Worm (Caenorhabditis elegans) whole organism, early embryonic: ENCODE data around the gene srh-34.

Source experiments
- B0310.2 ChIP-seq: sonication (generic microtip); optimal IDR thresholded peaks from 2 replicates; lab custom pipeline; 2016; ENCODE audit warnings: mild to moderate bottlenecking, missing genetic modification characterization, missing compliant biosample characterization
- F13C5.2 ChIP-seq: sonication (generic microtip); optimal IDR thresholded peaks from 2 replicates; lab custom pipeline; 2017; ENCODE audit warnings: mild to moderate bottlenecking, missing genetic modification characterization, inconsistent platforms, missing compliant biosample characterization
- aly-1 ChIP-seq: sonication (generic microtip); optimal IDR thresholded peaks from 2 replicates; lab custom pipeline; 2016; ENCODE audit warnings: missing genetic modification characterization, missing compliant biosample characterization
- ama-1 ChIP-seq: fragments of 150-350 bp; optimal IDR thresholded peaks from 2 replicates; lab custom pipeline; 2014
- ceh-13 ChIP-seq: fragments of 200-800 bp; sonication (Bioruptor generic); optimal IDR thresholded peaks from 2 replicates; lab custom pipeline; 2018; ENCODE audit warnings: mild to moderate bottlenecking, missing genetic modification characterization, missing compliant biosample characterization
- ceh-36 ChIP-seq: sonication (generic microtip); optimal IDR thresholded peaks from 2 replicates; lab custom pipeline; 2016; ENCODE audit warnings: missing genetic modification characterization, inconsistent platforms, missing compliant biosample characterization
- ets-7 ChIP-seq: sonication (generic microtip); optimal IDR thresholded peaks from 2 replicates; lab custom pipeline; 2016; ENCODE audit warnings: missing genotype, missing genetic modification characterization, missing compliant biosample characterization
- flt-1 ChIP-seq: fragments of 200-800 bp; sonication (Bioruptor generic); IDR thresholded peaks from 2 replicates; pipeline ENCODE4 v1.3.6; 2022; ENCODE audit warnings: missing genetic modification characterization, missing compliant biosample characterization
- hmbx-1 ChIP-seq: sonication (generic microtip); optimal IDR thresholded peaks from 2 replicates; lab custom pipeline; 2016; ENCODE audit warnings: mild to moderate bottlenecking, missing genetic modification characterization, missing compliant biosample characterization
- hmg-4 ChIP-seq: fragments of 200-800 bp; sonication (Bioruptor generic); optimal IDR thresholded peaks from 2 replicates; lab custom pipeline; 2018; ENCODE audit warnings: mild to moderate bottlenecking, missing genetic modification characterization, missing compliant biosample characterization
- hnd-1 ChIP-seq: sonication (generic microtip); optimal IDR thresholded peaks from 2 replicates; lab custom pipeline; 2016; ENCODE audit warnings: missing genetic modification characterization, missing compliant biosample characterization
- pes-1 ChIP-seq: fragments of 200-800 bp; sonication (Bioruptor generic); IDR thresholded peaks from 2 replicates; pipeline ENCODE4 v1.3.6; 2022; ENCODE audit warnings: missing genetic modification reagents, missing genetic modification characterization, missing compliant biosample characterization
- scrt-1 ChIP-seq: fragments of 200-800 bp; sonication (Bioruptor generic); IDR thresholded peaks from 2 replicates; pipeline ENCODE4 v1.3.6; 2022; ENCODE audit warnings: missing genetic modification characterization, missing compliant biosample characterization
- sea-1 ChIP-seq: fragments of 200-800 bp; sonication (Bioruptor generic); conservative IDR thresholded peaks from 2 replicates; pipeline ENCODE4 v1.3.6; 2022; ENCODE audit warnings: missing genetic modification characterization, missing compliant biosample characterization
- tbx-11 ChIP-seq: fragments of 200-800 bp; sonication (Bioruptor generic); IDR thresholded peaks from 2 replicates; pipeline ENCODE4 v1.3.6; 2022; ENCODE audit warnings: missing genetic modification characterization, missing compliant biosample characterization
- tbx-37 ChIP-seq: fragments of 200-800 bp; sonication (Bioruptor generic); conservative IDR thresholded peaks from 2 replicates; pipeline ENCODE4 v1.3.6; 2022; ENCODE audit warnings: missing genetic modification reagents, missing genetic modification characterization, missing compliant biosample characterization
- tra-4 ChIP-seq: sonication (generic microtip); optimal IDR thresholded peaks from 2 replicates; lab custom pipeline; 2017; ENCODE audit warnings: missing genetic modification characterization, missing compliant biosample characterization

srh-34 gene

ce11 chrV:468460-468859 lies 22.0 kb upstream of the srh-34 start, which contains the start of gene srbc-57:
srbc-57 (minus strand) TSS chrV:468560.
- no peak for TF ChIP-seq aly-1 (tag; lab: Kevin White, UChicago)
- no peak for TF ChIP-seq flt-1
- TF ChIP-seq hmg-4 (GFP tag; lab: Kevin White, UChicago) = no peak
- no peak for TF ChIP-seq ama-1 (lab: Kevin White, UChicago)
- no peak for TF ChIP-seq ceh-13 (GFP tag; lab: Kevin White, UChicago)
- TF ChIP-seq tbx-37 = no peak

DNA sequence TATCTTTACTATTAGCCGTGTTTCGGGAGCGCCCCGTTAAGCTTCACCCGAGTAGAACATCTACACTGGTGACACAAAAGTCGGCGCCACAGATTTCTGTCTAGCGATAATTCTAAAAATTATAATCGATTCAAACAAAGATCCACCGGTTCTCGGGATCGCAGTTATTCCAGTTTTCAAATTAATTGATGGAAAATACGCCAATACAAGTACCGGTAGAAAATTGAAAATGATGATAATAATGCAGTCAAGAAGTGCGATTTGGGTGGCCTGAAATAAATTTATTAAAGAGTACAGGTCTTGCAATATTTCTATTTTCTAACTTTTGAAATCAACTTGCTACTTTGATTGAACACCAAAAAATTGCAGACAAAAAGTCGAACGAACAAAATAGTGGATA lies 21.0 kb upstream of the srh-34 start:
- TF ChIP-seq hmg-4 (GFP tag; lab: Kevin White, UChicago) (no peak), B0310.2 (no peak), tbx-11 (no peak), flt-1 (no peak), tra-4 (tag; lab: Kevin White, UChicago) (no peak), hnd-1 (tag; lab: Kevin White, UChicago) (no peak), aly-1 (tag; lab: Kevin White, UChicago) (no peak), ama-1 (lab: Kevin White, UChicago) (no peak), hmbx-1 (tag; lab: Kevin White, UChicago) (no peak), scrt-1 (no peak), tbx-37 (no peak), pes-1 (no peak), F13C5.2 (tag; lab: Kevin White, UChicago) (no peak), ceh-13 (GFP tag; lab: Kevin White, UChicago) (no peak), sea-1 (GFP tag; lab: Robert Waterston, UW) (no peak), ets-7 (tag; lab: Kevin White, UChicago) (no peak), ceh-36 (tag; lab: Kevin White, UChicago) (no peak)

DNA sequence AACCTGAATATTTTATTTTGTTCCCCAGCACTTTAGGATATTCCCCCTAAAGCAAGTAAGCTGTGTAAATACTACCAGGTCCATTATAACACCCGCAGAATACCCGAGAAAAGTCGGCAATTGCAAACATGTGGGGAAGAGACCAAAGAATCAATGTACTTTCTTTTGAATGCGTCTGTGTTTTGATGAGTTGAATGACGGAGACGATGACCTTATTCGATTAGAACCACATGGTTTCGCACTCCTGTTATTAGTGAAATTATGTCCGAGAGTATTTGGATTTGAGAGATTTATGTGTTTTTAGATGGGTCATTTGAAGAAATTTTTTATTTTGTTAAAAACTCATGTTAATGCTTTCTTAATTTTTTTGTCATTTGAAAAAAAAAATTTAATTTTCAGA lies 18.9 kb upstream of the srh-34 start:
- TF ChIP-seq hnd-1 (tag; lab: Kevin White, UChicago) = no peak
- TF ChIP-seq ets-7 (tag; lab: Kevin White, UChicago) = no peak
- TF ChIP-seq ama-1 (lab: Kevin White, UChicago) = no peak
- no peak for TF ChIP-seq ceh-13 (GFP tag; lab: Kevin White, UChicago)

- no peak for TF ChIP-seq B0310.2
- no peak for TF ChIP-seq tbx-37
- TF ChIP-seq F13C5.2 (tag; lab: Kevin White, UChicago) = no peak
- TF ChIP-seq flt-1 = no peak
- no peak for TF ChIP-seq tra-4 (tag; lab: Kevin White, UChicago)
- TF ChIP-seq pes-1 = no peak
- no peak for TF ChIP-seq ceh-13 (GFP tag; lab: Kevin White, UChicago)
- TF ChIP-seq ama-1 (lab: Kevin White, UChicago) = no peak
- TF ChIP-seq aly-1 (tag; lab: Kevin White, UChicago) = no peak
- no peak for TF ChIP-seq hmg-4 (GFP tag; lab: Kevin White, UChicago)
- no peak for TF ChIP-seq ets-7 (tag; lab: Kevin White, UChicago)
- no peak for TF ChIP-seq hnd-1 (tag; lab: Kevin White, UChicago)
- TF ChIP-seq sea-1 (GFP tag; lab: Robert Waterston, UW) = no peak
- no peak for TF ChIP-seq hmbx-1 (tag; lab: Kevin White, UChicago)
- TF ChIP-seq tbx-11 = no peak
- no peak for TF ChIP-seq ceh-36 (tag; lab: Kevin White, UChicago)
Measured at ce11 chrV:464800-465199, 18.3 kb upstream of the srh-34 start, which contains the start of gene nhr-201. nhr-201 (plus strand) TSS chrV:464828.

- TF ChIP-seq tra-4 (tag; lab: Kevin White, UChicago) = no peak
- no peak for TF ChIP-seq hnd-1 (tag; lab: Kevin White, UChicago)
- TF ChIP-seq flt-1 = no peak
- TF ChIP-seq ceh-36 (tag; lab: Kevin White, UChicago) = no peak
- TF ChIP-seq ets-7 (tag; lab: Kevin White, UChicago) = no peak
- no peak for TF ChIP-seq ceh-13 (GFP tag; lab: Kevin White, UChicago)
Measured at ce11 chrV:462263-462662, 15.8 kb upstream of the srh-34 start, which contains the start of gene nhr-202. nhr-202 (plus strand) TSS chrV:462588.

DNA sequence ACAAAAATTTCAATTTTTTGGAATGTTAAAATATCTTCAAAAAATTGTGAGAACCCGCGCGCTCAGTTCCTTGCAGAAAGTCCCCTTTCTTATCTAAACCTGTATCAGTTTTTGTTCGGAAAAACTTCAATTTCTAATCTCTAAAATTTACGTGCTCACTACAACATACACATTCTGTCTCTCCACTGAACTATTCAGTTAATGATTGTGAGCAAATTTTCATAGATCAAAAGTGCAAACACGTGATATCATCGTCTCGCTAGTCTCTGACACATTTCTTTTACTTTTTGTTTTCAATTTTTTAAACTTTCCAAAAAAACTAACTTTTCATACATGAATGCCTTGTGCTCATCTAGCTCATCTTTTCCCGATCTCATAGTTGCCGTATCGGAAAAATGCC lies 13.0 kb upstream of the srh-34 start, which contains the start of gene nhr-203:
Gene nhr-203, plus strand, starts transcription at position 332 of the 400 bp plus-strand sequence.
- TF ChIP-seq flt-1 = no peak
- no peak for TF ChIP-seq tra-4 (tag; lab: Kevin White, UChicago)
- no peak for TF ChIP-seq aly-1 (tag; lab: Kevin White, UChicago)
- TF ChIP-seq hnd-1 (tag; lab: Kevin White, UChicago) = no peak
- TF ChIP-seq B0310.2 = no peak
- no peak for TF ChIP-seq hmg-4 (GFP tag; lab: Kevin White, UChicago)

DNA sequence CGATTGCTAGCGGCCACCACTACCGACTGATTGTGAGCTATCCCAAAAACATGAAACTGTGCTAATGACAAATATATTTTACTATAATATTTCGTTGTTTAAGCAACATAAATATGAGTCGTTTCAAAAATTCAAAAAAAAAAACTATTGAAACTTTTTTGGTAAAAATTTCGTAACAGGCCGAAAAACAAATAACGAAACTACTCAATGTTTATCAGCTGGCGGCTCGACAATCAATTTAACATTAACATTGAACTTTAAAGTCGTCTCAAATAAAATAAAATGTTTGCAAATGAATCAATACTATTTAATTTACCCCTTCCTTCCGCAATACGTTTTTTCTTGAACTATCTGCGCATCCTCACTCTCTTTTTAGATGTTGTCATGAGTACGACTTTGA lies 11.4 kb upstream of the srh-34 start:
- TF ChIP-seq pes-1 (no peak), ets-7 (tag; lab: Kevin White, UChicago) (no peak), flt-1 (no peak)

DNA sequence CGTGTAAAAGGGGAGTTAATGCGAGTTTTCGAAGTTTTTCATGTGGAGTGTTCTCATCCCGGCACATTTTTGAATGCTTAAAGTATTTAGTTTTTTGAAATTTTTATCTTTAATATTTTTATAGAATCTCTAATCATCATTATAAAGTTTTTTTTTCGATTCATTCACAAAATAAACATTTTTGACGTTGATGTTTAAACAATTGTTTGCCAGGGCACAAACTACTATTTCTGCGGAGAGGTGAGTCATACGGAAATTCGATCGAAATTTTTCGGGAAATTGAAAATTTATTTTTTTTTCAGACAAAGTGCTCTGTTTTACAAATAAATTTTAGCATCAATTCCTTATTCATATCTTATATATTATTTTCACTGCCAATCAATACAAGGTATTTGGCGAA lies 7.1 kb upstream of the srh-34 start, which contains the start of gene nhr-98:
Gene nhr-98, plus strand, starts transcription at position 301 of the 400 bp plus-strand sequence.
- TF ChIP-seq ceh-13 (GFP tag; lab: Kevin White, UChicago) (no peak), ceh-36 (tag; lab: Kevin White, UChicago) (no peak), hnd-1 (tag; lab: Kevin White, UChicago) (no peak), aly-1 (tag; lab: Kevin White, UChicago) (no peak), sea-1 (GFP tag; lab: Robert Waterston, UW) (no peak), hmg-4 (GFP tag; lab: Kevin White, UChicago) (no peak), flt-1 (no peak), pes-1 (no peak), ama-1 (lab: Kevin White, UChicago) (no peak), scrt-1 (no peak), ets-7 (tag; lab: Kevin White, UChicago) (no peak), hmbx-1 (tag; lab: Kevin White, UChicago) (no peak), tbx-11 (no peak), B0310.2 (no peak), tra-4 (tag; lab: Kevin White, UChicago) (no peak)
